Fruit fly (Drosophila melanogaster) whole organism, pupa: Measurements from ENCODE around the gene CG4186.

Experiments used
- CG12605 ChIP-seq: fragments of 200-800 bp; sonication (Bioruptor generic); IDR thresholded peaks from 2 replicates; pipeline ENCODE4 v1.3.6; 2022; ENCODE audit warnings: missing biosample characterization, missing genetic modification characterization
- CG15710 ChIP-seq: fragments of 200-800 bp; sonication (Bioruptor generic); optimal IDR thresholded peaks from 2 replicates; lab custom pipeline; 2018; ENCODE audit warnings: missing biosample characterization, mild to moderate bottlenecking, missing genetic modification characterization, moderate library complexity
- CG17806 ChIP-seq: fragments of 200-800 bp; sonication (Bioruptor generic); optimal IDR thresholded peaks from 2 replicates; lab custom pipeline; 2018; ENCODE audit warnings: missing biosample characterization, mild to moderate bottlenecking, missing genetic modification characterization, moderate library complexity
- CG32121 ChIP-seq: fragments of 200-800 bp; sonication (Bioruptor generic); IDR thresholded peaks from 2 replicates; pipeline ENCODE4 v1.3.6; 2022; ENCODE audit warnings: missing biosample characterization, missing genetic modification characterization
- D1 ChIP-seq: fragments of 200-800 bp; sonication (Bioruptor generic); optimal IDR thresholded peaks from 2 replicates; lab custom pipeline; 2018; ENCODE audit warnings: missing biosample characterization, mild to moderate bottlenecking, missing genetic modification characterization, moderate library complexity
- EcR ChIP-seq: fragments of 200-800 bp; sonication (Bioruptor generic); optimal IDR thresholded peaks from 3 replicates; lab custom pipeline; 2019; ENCODE audit warnings: missing biosample characterization, missing genetic modification characterization, mild to moderate bottlenecking, moderate library complexity, missing genetic modification reagents
- Pif1A ChIP-seq: fragments of 200-800 bp; sonication (Bioruptor generic); optimal IDR thresholded peaks from 3 replicates; lab custom pipeline; 2016; ENCODE audit warnings: missing biosample characterization, missing genetic modification characterization
- Snoo ChIP-seq: fragments of 200-800 bp; sonication (Bioruptor generic); optimal IDR thresholded peaks from 3 replicates; lab custom pipeline; 2017; ENCODE audit warnings: missing biosample characterization, mild to moderate bottlenecking, missing genetic modification characterization, inconsistent platforms
- fd96Ca ChIP-seq: fragments of 200-800 bp; sonication (Bioruptor generic); IDR thresholded peaks from 3 replicates; pipeline ENCODE4 v1.3.6; 2022; ENCODE audit warnings: missing biosample characterization, missing genetic modification characterization
- gl ChIP-seq: fragments of 200-800 bp; sonication (Bioruptor generic); optimal IDR thresholded peaks from 2 replicates; lab custom pipeline; 2018; ENCODE audit warnings: missing biosample characterization, mild to moderate bottlenecking, missing genetic modification characterization

DNA sequence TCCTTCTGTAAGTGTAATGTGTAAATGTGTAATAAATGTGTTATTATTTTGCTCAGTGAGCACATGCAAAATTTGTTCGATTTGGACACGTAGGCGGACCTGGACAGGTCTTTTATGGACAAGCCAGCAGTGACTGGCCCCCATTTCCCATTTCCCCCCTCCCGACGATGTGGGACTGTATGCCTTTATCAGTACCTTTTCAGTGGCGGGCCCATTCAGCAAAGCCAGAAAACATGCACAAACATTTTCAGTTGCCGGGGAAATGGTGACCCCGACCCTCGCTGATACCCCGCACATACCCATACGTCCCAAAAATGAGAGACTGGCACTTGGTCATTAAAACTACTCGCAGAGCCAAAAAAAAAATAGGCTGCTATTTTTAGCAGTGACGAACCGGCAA is 33.1 kb upstream of the CG4186 start:
- TF ChIP-seq Snoo (tag; lab: Kevin White, UChicago) (no peak), CG15710 (tag; lab: Kevin White, UChicago) (no peak), Pif1A (GFP tag; lab: Kevin White, UChicago) (no peak), fd96Ca (no peak), CG32121 (no peak), D1 (tag; lab: Kevin White, UChicago) (no peak), CG17806 (no peak), EcR (GFP tag; lab: Kevin White, UChicago) (no peak), CG12605 (no peak), gl (tag; lab: Kevin White, UChicago) (no peak)
